Fruit fly (Drosophila melanogaster): ENCODE data around the gene ND-13B.
A peak's percentile ranks its signal among the peaks of the same experiment; 100 is the strongest.

ND-13B gene

dm6 chr3L:10665433-10666150 is 28.3 kb downstream of the ND-13B start (continued):
- TF ChIP-seq CG15336 (GFP tag; IDR thresholded peaks at IDR 0.05), result peak; percentile 98
- peak; percentile 99 for TF ChIP-seq CG6792 (GFP tag; optimal IDR thresholded peaks at IDR 0.05)
- TF ChIP-seq CG34406 (GFP tag; optimal IDR thresholded peaks at IDR 0.05), result peak; percentile 99
- TF ChIP-seq CG16779 (tag; optimal IDR thresholded peaks at IDR 0.05), result peak; percentile 98
- TF ChIP-seq Ets96B (tag; optimal IDR thresholded peaks at IDR 0.05), result peak; percentile 99
- TF ChIP-seq Eip78C (GFP tag), result peak; percentile 100
- peak; percentile 99 for TF ChIP-seq acj6 (GFP tag; optimal IDR thresholded peaks at IDR 0.05)
- TF ChIP-seq CG6276 (GFP tag; optimal IDR thresholded peaks at IDR 0.05), result peak; percentile 99
- peak; percentile 98 for TF ChIP-seq CG10669 (GFP tag; optimal IDR thresholded peaks at IDR 0.05)
- TF ChIP-seq Sox15 (GFP tag; optimal IDR thresholded peaks at IDR 0.05), result peak; percentile 97
- TF ChIP-seq lz (GFP tag; optimal IDR thresholded peaks at IDR 0.05), result peak; percentile 98
- peak; percentile 94 for TF ChIP-seq Gug (GFP tag; IDR thresholded peaks at IDR 0.05)
- peak; percentile 98 for TF ChIP-seq OdsH (GFP tag; optimal IDR thresholded peaks at IDR 0.05)
- peak; percentile 99 for TF ChIP-seq CG8119 (GFP tag; IDR thresholded peaks at IDR 0.05)
- peak; percentile 93 for TF ChIP-seq Sox102F (GFP tag; optimal IDR thresholded peaks at IDR 0.05)
- TF ChIP-seq CG10631 (GFP tag; optimal IDR thresholded peaks at IDR 0.05), result peak; percentile 98

- TF ChIP-seq dac (GFP tag; optimal IDR thresholded peaks at IDR 0.05), result no peak
- peak; percentile 24 for TF ChIP-seq esn (GFP tag; optimal IDR thresholded peaks at IDR 0.05)
- TF ChIP-seq Met (GFP tag; optimal IDR thresholded peaks at IDR 0.05), result peak; percentile 44
- no peak for TF ChIP-seq spab (GFP tag; optimal IDR thresholded peaks at IDR 0.05)
- peak; percentile 42 for TF ChIP-seq CG6808 (GFP tag; optimal IDR thresholded peaks at IDR 0.05)
- TF ChIP-seq cyc (GFP tag; optimal IDR thresholded peaks at IDR 0.05), result no peak
- TF ChIP-seq fd59A (GFP tag; optimal IDR thresholded peaks at IDR 0.05), result no peak
- peak; percentile 22 for TF ChIP-seq CG3032 (tag; optimal IDR thresholded peaks at IDR 0.05)
- TF ChIP-seq CG34406 (GFP tag; optimal IDR thresholded peaks at IDR 0.05), result peak; percentile 17
- TF ChIP-seq dsx (GFP tag; optimal IDR thresholded peaks at IDR 0.05; ENCODE audit: poor library complexity, severe bottlenecking), result peak; percentile 60
- TF ChIP-seq ss (GFP tag; optimal IDR thresholded peaks at IDR 0.05), result peak; percentile 53 to 66
- no peak for TF ChIP-seq CG11294 (GFP tag; IDR thresholded peaks at IDR 0.05)
- peak; percentile 23 for TF ChIP-seq pdm3 (GFP tag; optimal IDR thresholded peaks at IDR 0.05)
- TF ChIP-seq Sox15 (GFP tag; optimal IDR thresholded peaks at IDR 0.05), result no peak
- peak; percentile 81 for TF ChIP-seq eg (GFP tag; IDR thresholded peaks at IDR 0.05)
- TF ChIP-seq Sox14 (GFP tag; optimal IDR thresholded peaks at IDR 0.05), result peak; percentile 66
- TF ChIP-seq salr (GFP tag; optimal IDR thresholded peaks at IDR 0.05), result no peak
- peak; percentile 10 for TF ChIP-seq acj6 (GFP tag; optimal IDR thresholded peaks at IDR 0.05)
- peak; percentile 28 for TF ChIP-seq Smox (GFP tag; optimal IDR thresholded peaks at IDR 0.05)
- TF ChIP-seq CG11762 (GFP tag; optimal IDR thresholded peaks at IDR 0.05; ENCODE audit: insufficient read depth), result no peak
- TF ChIP-seq topi (GFP tag; optimal IDR thresholded peaks at IDR 0.05), result peak; percentile 54
- peak; percentile 27 for TF ChIP-seq CG9139 (GFP tag; optimal IDR thresholded peaks at IDR 0.05)
- TF ChIP-seq CG6792 (GFP tag; optimal IDR thresholded peaks at IDR 0.05), result peak; percentile 17
- no peak for TF ChIP-seq Ets21C (GFP tag; optimal IDR thresholded peaks at IDR 0.05)
- peak; percentile 34 for TF ChIP-seq OdsH (GFP tag; optimal IDR thresholded peaks at IDR 0.05)
- TF ChIP-seq CG10669 (GFP tag; optimal IDR thresholded peaks at IDR 0.05), result no peak
- TF ChIP-seq Hr39 (GFP tag; optimal IDR thresholded peaks at IDR 0.05), result no peak
- TF ChIP-seq CG6163 (GFP tag; IDR thresholded peaks at IDR 0.05), result peak; percentile 77
- TF ChIP-seq Sox102F (GFP tag; optimal IDR thresholded peaks at IDR 0.05), result peak; percentile 49
- no peak for TF ChIP-seq svp (GFP tag)
- no peak for TF ChIP-seq Hr4 (GFP tag; optimal IDR thresholded peaks at IDR 0.05)
- peak; percentile 86 for TF ChIP-seq Eip78C (GFP tag)
- TF ChIP-seq Blimp-1 (GFP tag; optimal IDR thresholded peaks at IDR 0.05), result peak; percentile 13
- TF ChIP-seq Lpt (GFP tag; optimal IDR thresholded peaks at IDR 0.05), result no peak
- peak; percentile 40 for TF ChIP-seq CG3919 (GFP tag; optimal IDR thresholded peaks at IDR 0.05)
- TF ChIP-seq CG7368 (GFP tag; optimal IDR thresholded peaks at IDR 0.05), result peak; percentile 23
- TF ChIP-seq CG31627 (GFP tag; optimal IDR thresholded peaks at IDR 0.05), result no peak
- TF ChIP-seq CG6854 (GFP tag; optimal IDR thresholded peaks at IDR 0.05), result peak; percentile 71
- no peak for TF ChIP-seq CG11902 (GFP tag; optimal IDR thresholded peaks at IDR 0.05)
- no peak for TF ChIP-seq CG8319 (GFP tag; optimal IDR thresholded peaks at IDR 0.05)
Measured at dm6 chr3L:10664511-10665062, 29.3 kb downstream of the ND-13B start, which contains the start of gene simj. simj (plus strand) TSS chr3L:10664739.

Data from whole organism, prepupa.